Fruit fly (Drosophila melanogaster) whole organism, wandering third instar larva: ENCODE results near the gene beat-VII.

Source experiments
- Abd-B ChIP-seq: fragments of >200 bp; optimal IDR thresholded peaks from 2 replicates; lab custom pipeline; 2017; ENCODE audit warnings: missing biosample characterization, missing genetic modification characterization
- Myc ChIP-seq: fragments of >200 bp; optimal IDR thresholded peaks from 2 replicates; lab custom pipeline; 2017
- Vsx2 ChIP-seq: fragments of 200-300, 225-300 bp; sonication (Bioruptor generic); optimal IDR thresholded peaks from 2 replicates; lab custom pipeline; 2018; ENCODE audit warnings: missing biosample characterization, missing genetic modification characterization; ENCODE audit not compliant: partially characterized antibody
- pan ChIP-seq: fragments of >200 bp; optimal IDR thresholded peaks from 2 replicates; lab custom pipeline; 2017

- TF ChIP-seq Abd-B (no peak), Vsx2 (GFP tag; lab: Kevin White, UChicago) (no peak), Myc (lab: Kevin White, UChicago) (no peak), pan (lab: Kevin White, UChicago) (no peak)
Observed at dm6 chr3R:26727014-26727413, 45.2 kb upstream of the beat-VII start, which contains the start of gene CG14246.
